In the genomic region with DNA sequence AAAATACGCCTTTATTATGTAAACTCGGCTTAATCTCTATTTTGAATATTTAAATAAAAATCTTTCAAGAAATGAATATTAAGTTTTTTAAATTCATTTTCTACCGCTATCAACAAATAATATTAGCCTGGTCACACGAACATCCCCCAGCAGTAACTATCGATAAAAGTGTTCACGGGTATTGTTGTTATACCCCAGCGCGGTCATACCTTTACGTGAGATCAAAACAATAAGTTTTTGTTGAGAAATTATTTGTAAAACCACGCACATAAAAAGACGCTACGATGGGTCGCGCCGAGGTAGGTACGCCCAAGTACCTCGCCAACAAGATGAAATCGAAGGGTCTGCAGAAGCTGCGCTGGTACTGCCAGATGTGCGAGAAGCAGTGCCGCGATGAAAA, we compare ENCODE assay signal across 1 fruit fly cellular context.
TF ChIP-seq lines count a peak whose summit lies in the region.

Gene kin17, plus strand, starts transcription at position 195 of the 400 bp plus-strand sequence.

TF ChIP-seq in whole organism, embryonic, 481 proteins besides CTCF, POLR2A, EP300 and RAD21 (continued from another document):
- TF ChIP-seq cad (GFP tag; optimal IDR thresholded peaks at IDR 0.05; lab: Kevin White, UChicago) = no peak
- no peak for TF ChIP-seq ro (GFP tag; IDR thresholded peaks at IDR 0.05; lab: Robert Waterston, UW)
- TF ChIP-seq CG10959 (GFP tag; IDR thresholded peaks at IDR 0.05; lab: Robert Waterston, UW) = no peak
- TF ChIP-seq gsb (GFP tag; IDR thresholded peaks at IDR 0.05; lab: Robert Waterston, UW) = no peak
- no peak for TF ChIP-seq CG12071 (GFP tag; optimal IDR thresholded peaks at IDR 0.05; lab: Kevin White, UChicago)
- TF ChIP-seq da (GFP tag; optimal IDR thresholded peaks at IDR 0.05; lab: Kevin White, UChicago) = no peak
- TF ChIP-seq CG17568 (GFP tag; optimal IDR thresholded peaks at IDR 0.05; lab: Kevin White, UChicago) = no peak
- no peak for TF ChIP-seq Fer1 (GFP tag; optimal IDR thresholded peaks at IDR 0.05; lab: Kevin White, UChicago)
- TF ChIP-seq CG4404 (GFP tag; IDR thresholded peaks at IDR 0.05; lab: Robert Waterston, UW) = no peak
TF ChIP-seq in whole organism, embryonic: peak in this region for 52.
